Fruit fly (Drosophila melanogaster) whole organism, embryonic: ENCODE data around the gene CG15382.

Experiments used
- CG9609 ChIP-seq: fragments of 200-800 bp; sonication (Bioruptor generic); optimal IDR thresholded peaks from 3 replicates; lab custom pipeline; 2016; ENCODE audit warnings: missing biosample characterization, missing genetic modification characterization
- Stat92E ChIP-seq, 3 experiments: fragments of >200 bp in 2 of 3; fragments of 200-800 bp in 1 of 3; sonication (Bioruptor generic) in 1 of 3; optimal IDR thresholded peaks; 2 replicates each; lab custom pipeline; 2017 to 2019; ENCODE audit warnings: missing biosample characterization in 3 of 3, missing genetic modification characterization in 3 of 3, mild to moderate bottlenecking in 1 of 3, moderate library complexity in 1 of 3
- zen2 ChIP-seq: fragments of 200-800 bp; sonication (Bioruptor generic); IDR thresholded peaks from 3 replicates; pipeline ENCODE4 v1.3.6; 2022; ENCODE audit warnings: missing biosample characterization, missing genetic modification characterization; ENCODE audit not compliant: partially characterized antibody

dm6 chr2L:2175930-2176643, 20.5 kb downstream of the CG15382 start:
- TF ChIP-seq Stat92E (GFP tag; optimal IDR thresholded peaks at IDR 0.05; lab: Kevin White, UChicago) (no peak), zen2 (GFP tag; lab: Robert Waterston, UW) (no peak), CG9609 (GFP tag; lab: Kevin White, UChicago) (no peak)
